Worm (Caenorhabditis elegans) whole organism, L4 larva: ENCODE data around the gene H08M01.1.

Experiments used
- F49E8.2 ChIP-seq: sonication (generic microtip); optimal IDR thresholded peaks from 2 replicates; lab custom pipeline; 2016; ENCODE audit warnings: missing compliant biosample characterization, mild to moderate bottlenecking, missing genetic modification characterization, borderline replicate concordance
- R02D3.7 ChIP-seq: fragments of 150-350 bp; sonication (generic microtip); optimal IDR thresholded peaks from 3 replicates; lab custom pipeline; 2014; ENCODE audit warnings: missing biosample characterization, missing genetic modification characterization
- T20F7.1 ChIP-seq: fragments of 200-800 bp; sonication (Bioruptor generic); optimal IDR thresholded peaks from 2 replicates; lab custom pipeline; 2018; ENCODE audit warnings: mild to moderate bottlenecking, missing genetic modification characterization, missing compliant biosample characterization
- Y5F2A.4 ChIP-seq: fragments of 200-800 bp; sonication (Bioruptor generic); optimal IDR thresholded peaks from 2 replicates; lab custom pipeline; 2018; ENCODE audit warnings: mild to moderate bottlenecking, missing genetic modification characterization, missing compliant biosample characterization
- aha-1 ChIP-seq: fragments of 150-350 bp; peaks from one replicate; lab custom pipeline; 2014; ENCODE audit warnings: missing biosample characterization, missing genetic modification characterization
- arid-1 ChIP-seq: fragments of 200-800 bp; sonication (Bioruptor generic); conservative IDR thresholded peaks from 2 replicates; pipeline ENCODE4 v1.3.6; 2022; ENCODE audit warnings: missing genetic modification reagents, missing genetic modification characterization, missing compliant biosample characterization
- ceh-20 ChIP-seq: fragments of 200-800 bp; sonication (Bioruptor generic); IDR thresholded peaks from 2 replicates; pipeline ENCODE4 v1.3.6; 2022; ENCODE audit warnings: missing genetic modification reagents, missing genetic modification characterization, missing compliant biosample characterization
- daf-12 ChIP-seq: fragments of 150-350 bp; optimal IDR thresholded peaks from 2 replicates; lab custom pipeline; 2014; ENCODE audit warnings: missing biosample characterization, missing genetic modification reagents, missing genetic modification characterization
- daf-16 ChIP-seq, 3 experiments: sonication (generic microtip); optimal IDR thresholded peaks; 2 replicates each; lab custom pipeline; 2016 to 2017; ENCODE audit warnings: missing genetic modification characterization in 3 of 3, missing genetic modification reagents in 3 of 3, mild to moderate bottlenecking in 2 of 3, missing compliant biosample characterization in 2 of 3, missing biosample characterization in 1 of 3, moderate library complexity in 1 of 3
- daf-19 ChIP-seq: fragments of 200-800 bp; sonication (Bioruptor generic); conservative IDR thresholded peaks from 2 replicates; pipeline ENCODE4 v1.3.6; 2022; ENCODE audit warnings: missing genetic modification characterization, missing compliant biosample characterization
- dpl-1 ChIP-seq: fragments of 150-350 bp; optimal IDR thresholded peaks from 2 replicates; lab custom pipeline; 2014; ENCODE audit warnings: missing biosample characterization, missing genetic modification reagents, missing genetic modification characterization
- dve-1 ChIP-seq: sonication (generic microtip); optimal IDR thresholded peaks from 2 replicates; lab custom pipeline; 2017; ENCODE audit warnings: antibody characterized with exemption, mild to moderate bottlenecking, missing genetic modification characterization, missing compliant biosample characterization; ENCODE audit not compliant: insufficient read depth
- egl-27 ChIP-seq: sonication (generic microtip); optimal IDR thresholded peaks from 3 replicates; lab custom pipeline; 2017; ENCODE audit warnings: missing biosample characterization, missing genetic modification reagents, missing genetic modification characterization
- hlh-30 ChIP-seq: sonication (generic microtip); optimal IDR thresholded peaks from 2 replicates; lab custom pipeline; 2017; ENCODE audit warnings: antibody characterized with exemption, mild to moderate bottlenecking, missing genetic modification characterization, missing compliant biosample characterization; ENCODE audit not compliant: insufficient read depth
- jun-1 ChIP-seq: fragments of 150-350 bp; optimal IDR thresholded peaks from 2 replicates; lab custom pipeline; 2014; ENCODE audit warnings: missing biosample characterization, missing genetic modification reagents, missing genetic modification characterization
- lin-15B ChIP-seq: fragments of 150-350 bp; sonication (generic microtip); optimal IDR thresholded peaks from 3 replicates; lab custom pipeline; 2014; ENCODE audit warnings: missing biosample characterization, missing genetic modification characterization
- mdl-1 ChIP-seq, 2 experiments: fragments of 150-350 bp in 1 of 2; sonication (generic microtip) in 1 of 2; optimal IDR thresholded peaks; 2 replicates each; lab custom pipeline; 2014 to 2017; ENCODE audit warnings: missing biosample characterization in 2 of 2, missing genetic modification characterization in 2 of 2
- mxl-2 ChIP-seq: fragments of 200-800 bp; sonication (Bioruptor generic); conservative IDR thresholded peaks from 2 replicates; pipeline ENCODE4 v1.3.6; 2022; ENCODE audit warnings: missing genetic modification reagents, missing genetic modification characterization, missing compliant biosample characterization
- nhr-10 ChIP-seq: fragments of 150-350 bp; optimal IDR thresholded peaks from 2 replicates; lab custom pipeline; 2014; ENCODE audit warnings: missing biosample characterization, missing genetic modification characterization
- nhr-11 ChIP-seq: fragments of 150-350 bp; optimal IDR thresholded peaks from 2 replicates; lab custom pipeline; 2014; ENCODE audit warnings: missing biosample characterization, missing genetic modification characterization
- nhr-111 ChIP-seq: fragments of 200-800 bp; sonication (Bioruptor generic); optimal IDR thresholded peaks from 2 replicates; lab custom pipeline; 2018; ENCODE audit warnings: mild to moderate bottlenecking, missing genetic modification characterization, missing compliant biosample characterization
- nhr-25 ChIP-seq: sonication (generic microtip); optimal IDR thresholded peaks from 2 replicates; lab custom pipeline; 2017; ENCODE audit warnings: missing genetic modification characterization, mild to moderate bottlenecking, missing compliant biosample characterization, antibody characterized with exemption, moderate library complexity, borderline replicate concordance; ENCODE audit not compliant: insufficient read depth
- nhr-28 ChIP-seq: fragments of 150-350 bp; optimal IDR thresholded peaks from 2 replicates; lab custom pipeline; 2014; ENCODE audit warnings: missing biosample characterization, missing genetic modification characterization
- nhr-41 ChIP-seq: fragments of 200-800 bp; sonication (Bioruptor generic); IDR thresholded peaks from 2 replicates; pipeline ENCODE4 v1.3.6; 2022; ENCODE audit warnings: missing genetic modification reagents, missing genetic modification characterization, missing compliant biosample characterization
- nhr-48 ChIP-seq: sonication (generic microtip); optimal IDR thresholded peaks from 2 replicates; lab custom pipeline; 2016; ENCODE audit warnings: mild to moderate bottlenecking, missing genetic modification characterization, missing compliant biosample characterization
- pha-4 ChIP-seq, 2 experiments: fragments of 150-350 bp in 1 of 2; fragments of 200-800 bp in 1 of 2; sonication (Bioruptor generic) in 1 of 2; IDR thresholded peaks in 1 of 2; optimal IDR thresholded peaks in 1 of 2; 2 replicates each; pipeline versions ENCODE4 v1.3.6 to Lab custom; 2014 to 2022; ENCODE audit warnings: missing genetic modification characterization in 2 of 2, missing genetic modification reagents in 2 of 2, missing biosample characterization in 1 of 2, missing compliant biosample characterization in 1 of 2
- pqm-1 ChIP-seq: sonication (generic microtip); optimal IDR thresholded peaks from 2 replicates; lab custom pipeline; 2017; ENCODE audit warnings: missing biosample characterization, missing genetic modification characterization
- rbr-2 ChIP-seq: sonication (generic microtip); optimal IDR thresholded peaks from 2 replicates; lab custom pipeline; 2016; ENCODE audit warnings: missing genotype, missing genetic modification characterization, missing compliant biosample characterization
- saeg-2 ChIP-seq: fragments of 200-800 bp; sonication (Bioruptor generic); IDR thresholded peaks from 2 replicates; pipeline ENCODE4 v1.3.6; 2022; ENCODE audit warnings: missing genetic modification reagents, missing genetic modification characterization, missing compliant biosample characterization
- sdz-12 ChIP-seq: fragments of 200-800 bp; sonication (Bioruptor generic); optimal IDR thresholded peaks from 2 replicates; lab custom pipeline; 2018; ENCODE audit warnings: mild to moderate bottlenecking, missing genetic modification characterization, missing compliant biosample characterization
- set-16 ChIP-seq: fragments of 200-800 bp; sonication (Bioruptor generic); IDR thresholded peaks from 2 replicates; pipeline ENCODE4 v1.3.6; 2022; ENCODE audit warnings: missing genetic modification reagents, missing genetic modification characterization, missing compliant biosample characterization
- skn-1 ChIP-seq: fragments of 150-350 bp; optimal IDR thresholded peaks from 2 replicates; lab custom pipeline; 2014; ENCODE audit warnings: missing biosample characterization, missing genetic modification characterization
- snpc-1.2 ChIP-seq: fragments of 200-800 bp; sonication (Bioruptor generic); IDR thresholded peaks from 2 replicates; pipeline ENCODE4 v1.3.6; 2022; ENCODE audit warnings: missing genetic modification reagents, missing genetic modification characterization, missing compliant biosample characterization
- spr-1 ChIP-seq: sonication (generic microtip); optimal IDR thresholded peaks from 2 replicates; lab custom pipeline; 2016; ENCODE audit warnings: mild to moderate bottlenecking, missing genetic modification characterization, missing compliant biosample characterization
- unc-130 ChIP-seq: sonication (generic microtip); optimal IDR thresholded peaks from 2 replicates; lab custom pipeline; 2016; ENCODE audit warnings: missing genetic modification reagents, missing genetic modification characterization, missing compliant biosample characterization
- vab-7 ChIP-seq: fragments of 200-800 bp; sonication (Bioruptor generic); IDR thresholded peaks from 2 replicates; pipeline ENCODE4 v1.3.6; 2022; ENCODE audit warnings: missing genetic modification reagents, missing genetic modification characterization, missing compliant biosample characterization
- ztf-11 ChIP-seq: fragments of 150-350 bp; optimal IDR thresholded peaks from 2 replicates; lab custom pipeline; 2014; ENCODE audit warnings: missing biosample characterization, missing genetic modification characterization
- ztf-7 ChIP-seq: fragments of 150-350 bp; optimal IDR thresholded peaks from 2 replicates; lab custom pipeline; 2014; ENCODE audit warnings: missing biosample characterization, missing genetic modification characterization

Gene H08M01.1

ce11 chrIV:13860459-13860858, 24.3 kb upstream of the H08M01.1 start:
- TF ChIP-seq daf-19 (GFP tag; lab: Robert Waterston, UW) (no peak), mdl-1 (tag; optimal IDR thresholded peaks at IDR 0.05; lab: Kevin White, UChicago) (no peak), sdz-12 (no peak), set-16 (GFP tag; lab: Robert Waterston, UW) (no peak), nhr-11 (tag; lab: Kevin White, UChicago) (no peak), unc-130 (GFP tag; lab: Kevin White, UChicago) (no peak), vab-7 (GFP tag; lab: Robert Waterston, UW) (no peak), lin-15B (tag; lab: Kevin White, UChicago) (no peak), saeg-2 (GFP tag; lab: Robert Waterston, UW) (no peak)

- TF ChIP-seq F49E8.2 (tag; lab: Kevin White, UChicago) = peak; percentile 36
- TF ChIP-seq set-16 (GFP tag; lab: Robert Waterston, UW) = 0 out of 2 replicates have a peak, but pooled peaks have one; percentile 10
- peak; percentile 99 for TF ChIP-seq snpc-1.2
Measured at ce11 chrIV:13855361-13855918, 19.2 kb upstream of the H08M01.1 start.

- TF ChIP-seq nhr-28 (no peak), Y5F2A.4 (GFP tag; lab: Kevin White, UChicago) (no peak), snpc-1.2 (peak; percentile 74)
Measured at ce11 chrIV:13838296-13838695, 2.1 kb upstream of the H08M01.1 start.

- no peak for TF ChIP-seq nhr-41 (GFP tag; lab: Robert Waterston, UW)
- no peak for TF ChIP-seq dve-1 (tag; lab: Kevin White, UChicago)
- no peak for TF ChIP-seq rbr-2 (tag; lab: Kevin White, UChicago)
- no peak for TF ChIP-seq nhr-111
- no peak for TF ChIP-seq daf-12 (tag; lab: Kevin White, UChicago)
- TF ChIP-seq ztf-11 (tag; lab: Kevin White, UChicago) = no peak
- peak; percentile 96 for TF ChIP-seq aha-1 (tag; lab: Kevin White, UChicago)
Measured at ce11 chrIV:13834394-13835129, 1.6 kb downstream of the H08M01.1 start.

ce11 chrIV:13827586-13827985, 8.6 kb downstream of the H08M01.1 start, which contains the start of gene rga-5:
rga-5 (plus strand) TSS chrIV:13827886.
- TF ChIP-seq sdz-12 (no peak), jun-1 (tag; lab: Kevin White, UChicago) (no peak), skn-1 (tag; lab: Kevin White, UChicago) (no peak), nhr-25 (no peak), daf-16 (GFP tag; optimal IDR thresholded peaks at IDR 0.05; lab: Kevin White, UChicago) (no peak), daf-16 (tag; optimal IDR thresholded peaks at IDR 0.05; lab: Kevin White, UChicago) (no peak)
- TF ChIP-seq, all 104 proteins: peak for 0

- TF ChIP-seq pha-4 (GFP tag; IDR thresholded peaks at IDR 0.05; lab: Robert Waterston, UW) (no peak), pha-4 (tag; optimal IDR thresholded peaks at IDR 0.05; lab: Kevin White, UChicago) (peak; percentile 1), daf-16 (GFP tag; optimal IDR thresholded peaks at IDR 0.05; lab: Kevin White, UChicago) (peak in 1 of 2 experiments; percentile 85), daf-16 (tag; optimal IDR thresholded peaks at IDR 0.05; lab: Kevin White, UChicago) (peak; percentile 83), egl-27 (tag; lab: Kevin White, UChicago) (no peak), ceh-20 (no peak), ztf-7 (tag; lab: Kevin White, UChicago) (peak; percentile 48), dve-1 (tag; lab: Kevin White, UChicago) (peak; percentile 93), T20F7.1 (GFP tag; lab: Kevin White, UChicago) (peak; percentile 18), hlh-30 (peak; percentile 74), arid-1 (GFP tag; lab: Robert Waterston, UW) (no peak), nhr-48 (tag; lab: Kevin White, UChicago) (peak; percentile 41), nhr-28 (peak; percentile 93), nhr-11 (tag; lab: Kevin White, UChicago) (peak; percentile 51), nhr-10 (tag; lab: Kevin White, UChicago) (no peak), dpl-1 (GFP tag; lab: Kevin White, UChicago) (peak; percentile 38), spr-1 (tag; lab: Kevin White, UChicago) (peak; percentile 37), mdl-1 (tag; optimal IDR thresholded peaks at IDR 0.05; lab: Kevin White, UChicago) (peak in 1 of 2 experiments; percentile 38), R02D3.7 (tag; lab: Kevin White, UChicago) (no peak), pqm-1 (tag; lab: Kevin White, UChicago) (peak; percentile 78), mxl-2 (GFP tag; lab: Robert Waterston, UW) (no peak)
Measured at ce11 chrIV:13826363-13826762, 9.8 kb downstream of the H08M01.1 start.
